Worm (Caenorhabditis elegans): ENCODE results near the gene C05D11.8.

C05D11.8 gene

ce11 chrIII:6373850-6374474 lies 53.1 kb downstream of the C05D11.8 start:
- TF ChIP-seq unc-62 (GFP tag; optimal IDR thresholded peaks at IDR 0.05): no peak

Measured in whole organism, dauer.